Worm (Caenorhabditis elegans) whole organism, L1 larva: ENCODE results near the gene hxk-3.

Experiments used
- C34B4.2 ChIP-seq: sonication (generic microtip); optimal IDR thresholded peaks from 2 replicates; lab custom pipeline; 2017; ENCODE audit warnings: mild to moderate bottlenecking, missing genetic modification characterization, missing compliant biosample characterization
- aly-2 ChIP-seq: fragments of 150-350 bp; optimal IDR thresholded peaks from 2 replicates; lab custom pipeline; 2014; ENCODE audit warnings: missing biosample characterization, missing genetic modification characterization
- ama-1 ChIP-seq: fragments of 150-350 bp; optimal IDR thresholded peaks from 2 replicates; lab custom pipeline; 2014
- ceh-8 ChIP-seq: fragments of 200-800 bp; sonication (Bioruptor generic); optimal IDR thresholded peaks from 2 replicates; lab custom pipeline; 2018; ENCODE audit warnings: mild to moderate bottlenecking, missing genetic modification characterization, moderate library complexity, missing compliant biosample characterization
- efl-1 ChIP-seq, 4 experiments: fragments of 150-350 bp; optimal IDR thresholded peaks in 3 of 4; peaks in 1 of 4; 1 replicate in 1 of 4; 2 replicates in 3 of 4; lab custom pipeline; 2014; ENCODE audit warnings: missing biosample characterization in 2 of 4, missing genetic modification characterization in 2 of 4, missing genetic modification reagents in 2 of 4
- egl-27 ChIP-seq, 2 experiments: fragments of 150-350 bp in 1 of 2; sonication (generic microtip); optimal IDR thresholded peaks; 3 replicates each; lab custom pipeline; 2017 to 2018; ENCODE audit warnings: missing biosample characterization in 2 of 2, missing genetic modification characterization in 2 of 2, missing genetic modification reagents in 2 of 2
- elt-2 ChIP-seq: sonication (generic microtip); optimal IDR thresholded peaks from 2 replicates; lab custom pipeline; 2016; ENCODE audit warnings: missing genetic modification characterization, mild to moderate bottlenecking, inconsistent platforms, missing compliant biosample characterization, missing genetic modification reagents
- fkh-8 ChIP-seq: sonication (generic microtip); optimal IDR thresholded peaks from 2 replicates; lab custom pipeline; 2016; ENCODE audit warnings: mild to moderate bottlenecking, missing genetic modification characterization, missing compliant biosample characterization
- lin-15B ChIP-seq: fragments of 150-350 bp; sonication (generic microtip); optimal IDR thresholded peaks from 3 replicates; lab custom pipeline; 2014; ENCODE audit warnings: missing biosample characterization, missing genetic modification characterization
- lin-39 ChIP-seq: fragments of 150-350 bp; optimal IDR thresholded peaks from 2 replicates; lab custom pipeline; 2014; ENCODE audit warnings: missing biosample characterization, missing genetic modification reagents, missing genetic modification characterization
- lir-3 ChIP-seq: sonication (generic microtip); optimal IDR thresholded peaks from 2 replicates; lab custom pipeline; 2016; ENCODE audit warnings: mild to moderate bottlenecking, missing genetic modification characterization, moderate library complexity, missing compliant biosample characterization; ENCODE audit not compliant: poor library complexity
- lsy-2 ChIP-seq, 2 experiments: fragments of 150-350 bp; optimal IDR thresholded peaks; 2 replicates each; lab custom pipeline; 2014; ENCODE audit warnings: missing biosample characterization in 2 of 2, missing genetic modification characterization in 2 of 2
- mef-2 ChIP-seq: fragments of 150-350 bp; optimal IDR thresholded peaks from 2 replicates; lab custom pipeline; 2014; ENCODE audit warnings: missing biosample characterization, missing genetic modification characterization
- nhr-11 ChIP-seq: fragments of 150-350 bp; optimal IDR thresholded peaks from 2 replicates; lab custom pipeline; 2014; ENCODE audit warnings: missing biosample characterization, missing genetic modification characterization
- nhr-12 ChIP-seq: sonication (generic microtip); optimal IDR thresholded peaks from 2 replicates; lab custom pipeline; 2017; ENCODE audit warnings: missing biosample characterization, missing genetic modification characterization
- nhr-237 ChIP-seq: fragments of 150-350 bp; optimal IDR thresholded peaks from 2 replicates; lab custom pipeline; 2014; ENCODE audit warnings: missing biosample characterization, missing genetic modification characterization
- nhr-28 ChIP-seq: fragments of 150-350 bp; optimal IDR thresholded peaks from 2 replicates; lab custom pipeline; 2014; ENCODE audit warnings: missing biosample characterization, missing genetic modification characterization
- nhr-71 ChIP-seq: sonication (generic microtip); optimal IDR thresholded peaks from 2 replicates; lab custom pipeline; 2016; ENCODE audit warnings: mild to moderate bottlenecking, missing genetic modification characterization, moderate library complexity, missing compliant biosample characterization
- nhr-90 ChIP-seq: sonication (generic microtip); optimal IDR thresholded peaks from 2 replicates; lab custom pipeline; 2016; ENCODE audit warnings: mild to moderate bottlenecking, missing genetic modification characterization, missing compliant biosample characterization; ENCODE audit not compliant: poor library complexity
- pax-3 ChIP-seq: fragments of 200-800 bp; sonication (Bioruptor generic); optimal IDR thresholded peaks from 2 replicates; lab custom pipeline; 2018; ENCODE audit warnings: mild to moderate bottlenecking, missing genetic modification characterization, moderate library complexity, missing compliant biosample characterization
- pqm-1 ChIP-seq: sonication (generic microtip); optimal IDR thresholded peaks from 3 replicates; lab custom pipeline; 2017; ENCODE audit warnings: missing biosample characterization, missing genetic modification characterization
- snpc-4 ChIP-seq: fragments of 150-350 bp; optimal IDR thresholded peaks from 2 replicates; lab custom pipeline; 2014; ENCODE audit warnings: missing biosample characterization, missing genetic modification characterization
- sox-4 ChIP-seq: sonication (generic microtip); optimal IDR thresholded peaks from 2 replicates; lab custom pipeline; 2016; ENCODE audit warnings: missing genetic modification characterization, missing compliant biosample characterization
- tlp-1 ChIP-seq: fragments of 150-350 bp; optimal IDR thresholded peaks from 2 replicates; lab custom pipeline; 2014; ENCODE audit warnings: missing biosample characterization, missing genetic modification characterization
- unc-86 ChIP-seq: sonication (generic microtip); optimal IDR thresholded peaks from 2 replicates; lab custom pipeline; 2016; ENCODE audit warnings: missing genetic modification characterization, missing compliant biosample characterization
- unc-98 ChIP-seq: fragments of 200-800 bp; sonication (Bioruptor generic); IDR thresholded peaks from 2 replicates; pipeline ENCODE4 v1.3.6; 2022; ENCODE audit warnings: missing genetic modification characterization, missing compliant biosample characterization
- xbp-1 ChIP-seq: sonication (generic microtip); optimal IDR thresholded peaks from 2 replicates; lab custom pipeline; 2016; ENCODE audit warnings: missing genetic modification characterization, missing compliant biosample characterization
- ztf-11 ChIP-seq, 2 experiments: sonication (generic microtip); optimal IDR thresholded peaks; 2 replicates each; lab custom pipeline; 2016 to 2017; ENCODE audit warnings: missing genetic modification characterization in 2 of 2, missing biosample characterization in 1 of 2, missing compliant biosample characterization in 1 of 2
- ztf-4 ChIP-seq: fragments of 150-350 bp; optimal IDR thresholded peaks from 2 replicates; lab custom pipeline; 2014; ENCODE audit warnings: missing biosample characterization, missing genetic modification characterization

Gene hxk-3

ce11 chrIV:1550578-1550977 lies 53.2 kb downstream of the hxk-3 start, which contains the start of gene tag-244:
Gene tag-244, plus strand, starts transcription at chrIV:1550878.
- TF ChIP-seq ztf-11 (tag; optimal IDR thresholded peaks at IDR 0.05; lab: Kevin White, UChicago) (no peak), tlp-1 (no peak), fkh-8 (tag; lab: Kevin White, UChicago) (no peak), unc-98 (GFP tag; lab: Robert Waterston, UW) (no peak), aly-2 (tag; lab: Kevin White, UChicago) (no peak), nhr-12 (tag; lab: Kevin White, UChicago) (no peak), ceh-8 (no peak), nhr-28 (no peak), lsy-2 (tag; optimal IDR thresholded peaks at IDR 0.05; lab: Kevin White, UChicago) (no peak), lir-3 (tag; lab: Kevin White, UChicago) (no peak), egl-27 (tag; optimal IDR thresholded peaks at IDR 0.05; lab: Kevin White, UChicago) (no peak), nhr-237 (tag; lab: Kevin White, UChicago) (no peak), unc-86 (tag; lab: Kevin White, UChicago) (no peak)

ce11 chrIV:1553195-1553918 lies 55.9 kb downstream of the hxk-3 start, which contains the start of gene C34H4.2:
Gene C34H4.2, plus strand, starts transcription at chrIV:1553752.
- no peak for TF ChIP-seq ztf-4 (tag; lab: Kevin White, UChicago)
- TF ChIP-seq efl-1 (optimal IDR thresholded peaks at IDR 0.05; lab: Kevin White, UChicago) = no peak
- TF ChIP-seq efl-1 (GFP tag; optimal IDR thresholded peaks at IDR 0.05 in 1 of 2; lab: Kevin White, UChicago) = peak in 1 of 2 experiments; percentile 11
- peak; percentile 35 for TF ChIP-seq elt-2 (tag; lab: Kevin White, UChicago)

ce11 chrIV:1555021-1555720 lies 57.7 kb downstream of the hxk-3 start, which contains the start of gene C34H4.1:
Gene C34H4.1, plus strand, starts transcription at chrIV:1555579.
- no peak for TF ChIP-seq ama-1 (lab: Kevin White, UChicago)
- no peak for TF ChIP-seq mef-2
- no peak for TF ChIP-seq tlp-1
- TF ChIP-seq pax-3 = no peak
- peak; percentile 31 for TF ChIP-seq elt-2 (tag; lab: Kevin White, UChicago)
- TF ChIP-seq nhr-11 = no peak
- TF ChIP-seq xbp-1 (tag; lab: Kevin White, UChicago) = no peak
- TF ChIP-seq pqm-1 (tag; lab: Kevin White, UChicago) = no peak
- TF ChIP-seq C34B4.2 = no peak
- no peak for TF ChIP-seq sox-4 (tag; lab: Kevin White, UChicago)
- TF ChIP-seq lin-39 (tag; lab: Kevin White, UChicago) = no peak
- no peak for TF ChIP-seq unc-98 (GFP tag; lab: Robert Waterston, UW)
- no peak for TF ChIP-seq efl-1 (optimal IDR thresholded peaks at IDR 0.05; lab: Kevin White, UChicago)
- peak in 1 of 2 experiments; percentile 58 for TF ChIP-seq efl-1 (GFP tag; optimal IDR thresholded peaks at IDR 0.05 in 1 of 2; lab: Kevin White, UChicago)
- no peak for TF ChIP-seq lin-15B
- TF ChIP-seq snpc-4 (tag; lab: Kevin White, UChicago) = no peak
- no peak for TF ChIP-seq nhr-90
- TF ChIP-seq nhr-71 (tag; lab: Kevin White, UChicago) = no peak
